Worm (Caenorhabditis elegans) whole organism, late embryonic: ENCODE results near the gene epc-1.
A peak's percentile ranks its signal among the peaks of the same experiment; 100 is the strongest.

Experiments
- C08G9.2 ChIP-seq: sonication (generic microtip); optimal IDR thresholded peaks from 2 replicates; lab custom pipeline; 2016; ENCODE audit warnings: mild to moderate bottlenecking, missing genetic modification characterization, moderate library complexity, missing compliant biosample characterization
- C38D4.7 ChIP-seq: fragments of 200-800 bp; sonication (Bioruptor generic); optimal IDR thresholded peaks from 2 replicates; lab custom pipeline; 2018; ENCODE audit warnings: mild to moderate bottlenecking, missing genetic modification characterization, moderate library complexity, missing compliant biosample characterization
- F13H6.1 ChIP-seq: sonication (generic microtip); optimal IDR thresholded peaks from 2 replicates; lab custom pipeline; 2016; ENCODE audit warnings: missing genetic modification characterization, missing compliant biosample characterization
- K02D7.2 ChIP-seq: sonication (generic microtip); optimal IDR thresholded peaks from 2 replicates; lab custom pipeline; 2017; ENCODE audit warnings: mild to moderate bottlenecking, missing genetic modification characterization, missing compliant biosample characterization
- K09A11.1 ChIP-seq: sonication (generic microtip); optimal IDR thresholded peaks from 2 replicates; lab custom pipeline; 2017; ENCODE audit warnings: antibody characterized with exemption, mild to moderate bottlenecking, missing genetic modification characterization, missing compliant biosample characterization; ENCODE audit not compliant: insufficient read depth
- T23F11.4 ChIP-seq: fragments of 200-800 bp; sonication (Bioruptor generic); optimal IDR thresholded peaks from 2 replicates; lab custom pipeline; 2018; ENCODE audit warnings: mild to moderate bottlenecking, missing genetic modification characterization, missing compliant biosample characterization
- Y22D7AL.16 ChIP-seq: sonication (generic microtip); optimal IDR thresholded peaks from 2 replicates; lab custom pipeline; 2016; ENCODE audit warnings: missing genetic modification characterization, missing compliant biosample characterization
- ama-1 ChIP-seq: fragments of 150-350 bp; optimal IDR thresholded peaks from 2 replicates; lab custom pipeline; 2014
- ceh-18 ChIP-seq: sonication (generic microtip); optimal IDR thresholded peaks from 2 replicates; lab custom pipeline; 2016; ENCODE audit warnings: missing genetic modification characterization, missing compliant biosample characterization
- ceh-19 ChIP-seq: fragments of 200-800 bp; sonication (Bioruptor generic); optimal IDR thresholded peaks from 2 replicates; lab custom pipeline; 2018; ENCODE audit warnings: mild to moderate bottlenecking, missing genetic modification characterization, missing compliant biosample characterization
- ceh-2 ChIP-seq: sonication (generic microtip); optimal IDR thresholded peaks from 2 replicates; lab custom pipeline; 2016; ENCODE audit warnings: missing genotype, missing genetic modification characterization, missing compliant biosample characterization
- ceh-22 ChIP-seq: sonication (generic microtip); optimal IDR thresholded peaks from 2 replicates; lab custom pipeline; 2017; ENCODE audit warnings: missing biosample characterization, missing genetic modification characterization
- ceh-30 ChIP-seq: fragments of 150-350 bp; optimal IDR thresholded peaks from 2 replicates; lab custom pipeline; 2014; ENCODE audit warnings: missing biosample characterization, missing genetic modification characterization
- ceh-45 ChIP-seq: fragments of 200-800 bp; sonication (Bioruptor generic); IDR thresholded peaks from 2 replicates; pipeline ENCODE4 v1.3.6; 2022; ENCODE audit warnings: missing genetic modification reagents, missing genetic modification characterization, missing compliant biosample characterization
- ceh-6 ChIP-seq: fragments of 200-800 bp; sonication (Bioruptor generic); optimal IDR thresholded peaks from 2 replicates; lab custom pipeline; 2018; ENCODE audit warnings: mild to moderate bottlenecking, missing genetic modification characterization, missing compliant biosample characterization
- che-1 ChIP-seq: sonication (generic microtip); optimal IDR thresholded peaks from 2 replicates; lab custom pipeline; 2016; ENCODE audit warnings: mild to moderate bottlenecking, missing genetic modification characterization, missing compliant biosample characterization
- dmd-4 ChIP-seq: sonication (generic microtip); optimal IDR thresholded peaks from 2 replicates; lab custom pipeline; 2016; ENCODE audit warnings: borderline replicate concordance, missing genetic modification characterization, missing compliant biosample characterization
- dve-1 ChIP-seq: sonication (generic microtip); optimal IDR thresholded peaks from 2 replicates; lab custom pipeline; 2017; ENCODE audit warnings: antibody characterized with exemption, mild to moderate bottlenecking, missing genetic modification characterization, missing compliant biosample characterization
- elt-4 ChIP-seq: sonication (generic microtip); optimal IDR thresholded peaks from 2 replicates; lab custom pipeline; 2016; ENCODE audit warnings: missing genetic modification characterization, missing compliant biosample characterization
- ets-4 ChIP-seq: sonication (generic microtip); optimal IDR thresholded peaks from 2 replicates; lab custom pipeline; 2016; ENCODE audit warnings: missing genetic modification characterization, missing compliant biosample characterization
- fkh-6 ChIP-seq: sonication (generic microtip); optimal IDR thresholded peaks from 2 replicates; lab custom pipeline; 2016; ENCODE audit warnings: missing genetic modification characterization, missing compliant biosample characterization
- gmeb-2 ChIP-seq: sonication (generic microtip); optimal IDR thresholded peaks from 2 replicates; lab custom pipeline; 2016; ENCODE audit warnings: missing genetic modification characterization, inconsistent platforms, missing compliant biosample characterization
- hlh-30 ChIP-seq: sonication (generic microtip); optimal IDR thresholded peaks from 2 replicates; lab custom pipeline; 2017; ENCODE audit warnings: antibody characterized with exemption, missing genetic modification characterization, missing compliant biosample characterization; ENCODE audit not compliant: insufficient read depth
- lin-11 ChIP-seq: fragments of 200-800 bp; sonication (Bioruptor generic); optimal IDR thresholded peaks from 2 replicates; lab custom pipeline; 2018; ENCODE audit warnings: mild to moderate bottlenecking, missing genetic modification characterization, missing compliant biosample characterization
- madf-2 ChIP-seq: sonication (generic microtip); optimal IDR thresholded peaks from 2 replicates; lab custom pipeline; 2017; ENCODE audit warnings: missing genetic modification characterization, missing compliant biosample characterization
- nfya-1 ChIP-seq: sonication (generic microtip); optimal IDR thresholded peaks from 2 replicates; lab custom pipeline; 2017; ENCODE audit warnings: missing genetic modification characterization, mild to moderate bottlenecking, missing compliant biosample characterization, antibody characterized with exemption, moderate library complexity
- nhr-11 ChIP-seq: fragments of 150-350 bp; optimal IDR thresholded peaks from 2 replicates; lab custom pipeline; 2014; ENCODE audit warnings: missing biosample characterization, missing genetic modification characterization
- nhr-232 ChIP-seq: sonication (generic microtip); optimal IDR thresholded peaks from 2 replicates; lab custom pipeline; 2016; ENCODE audit warnings: missing genetic modification characterization, missing compliant biosample characterization
- npax-4 ChIP-seq: sonication (generic microtip); optimal IDR thresholded peaks from 2 replicates; lab custom pipeline; 2016; ENCODE audit warnings: missing genetic modification characterization, missing compliant biosample characterization
- pag-3 ChIP-seq: sonication (generic microtip); optimal IDR thresholded peaks from 2 replicates; lab custom pipeline; 2016; ENCODE audit warnings: missing compliant biosample characterization, missing genetic modification characterization, borderline replicate concordance
- pqm-1 ChIP-seq: sonication (generic microtip); optimal IDR thresholded peaks from 2 replicates; lab custom pipeline; 2016; ENCODE audit warnings: missing genetic modification characterization, missing compliant biosample characterization
- pros-1 ChIP-seq: fragments of 150-350 bp; optimal IDR thresholded peaks from 2 replicates; lab custom pipeline; 2014; ENCODE audit warnings: missing biosample characterization, missing genetic modification reagents, missing genetic modification characterization
- rnt-1 ChIP-seq: sonication (generic microtip); optimal IDR thresholded peaks from 2 replicates; lab custom pipeline; 2016; ENCODE audit warnings: missing genetic modification characterization, missing compliant biosample characterization
- unc-3 ChIP-seq, 2 experiments: fragments of 200-800 bp in 1 of 2; sonication (Bioruptor generic) in 1 of 2; sonication (generic microtip) in 1 of 2; conservative IDR thresholded peaks in 1 of 2; optimal IDR thresholded peaks in 1 of 2; 2 replicates each; pipeline versions ENCODE4 v1.3.6 to Lab custom; 2016 to 2022; ENCODE audit warnings: missing compliant biosample characterization in 2 of 2, missing genetic modification characterization in 2 of 2, missing genetic modification reagents in 1 of 2
- unc-86 ChIP-seq: sonication (generic microtip); optimal IDR thresholded peaks from 2 replicates; lab custom pipeline; 2016; ENCODE audit warnings: missing genetic modification characterization, missing compliant biosample characterization
- ztf-16 ChIP-seq: sonication (generic microtip); optimal IDR thresholded peaks from 2 replicates; lab custom pipeline; 2017; ENCODE audit warnings: missing genetic modification characterization, missing compliant biosample characterization

epc-1 gene

DNA sequence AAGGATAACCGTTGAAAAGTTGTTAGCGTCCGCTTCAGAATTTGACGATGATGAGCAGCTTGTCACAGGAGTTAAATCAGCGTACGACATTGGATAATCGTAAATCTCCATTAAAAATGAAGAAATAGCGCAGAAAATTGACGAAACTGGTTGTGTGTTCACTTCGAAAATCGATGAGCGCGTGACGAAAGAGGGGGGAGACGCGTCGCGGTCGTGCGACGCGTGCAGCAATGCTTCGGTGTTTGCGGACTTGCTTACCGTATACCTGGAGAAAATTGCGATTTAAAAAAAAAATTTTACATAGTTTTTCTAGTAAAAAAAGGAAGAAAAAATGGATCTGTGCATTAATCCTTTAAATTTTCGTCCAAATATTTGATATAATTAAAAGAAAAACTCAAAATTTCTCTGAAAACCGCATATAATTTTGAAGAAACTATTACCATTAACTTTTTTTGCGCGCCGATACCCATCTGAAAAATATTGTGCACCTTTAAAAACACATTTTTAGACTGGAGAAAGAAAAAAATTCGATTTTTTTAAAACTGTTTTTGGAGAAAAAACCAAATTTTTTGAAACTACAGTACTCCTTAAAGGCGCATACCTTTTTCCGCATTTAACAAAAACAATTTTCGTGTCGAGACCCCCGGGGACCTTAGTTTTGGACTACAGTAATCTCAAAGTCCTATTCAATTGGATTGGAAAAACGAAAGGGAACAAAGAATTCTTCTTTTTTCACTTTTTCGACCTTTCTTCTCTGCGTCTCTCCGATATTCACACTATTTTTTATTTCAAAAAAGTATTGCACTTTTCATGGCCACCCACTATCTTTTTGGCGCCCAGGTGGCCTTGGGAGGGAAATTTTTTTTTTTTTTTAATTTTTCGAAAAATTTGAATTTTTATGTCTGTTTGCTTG, 9.7 kb downstream of the epc-1 start (continued):
- TF ChIP-seq elt-4 (tag; lab: Kevin White, UChicago) (no peak), ceh-19 (GFP tag; lab: Kevin White, UChicago) (no peak), ceh-6 (GFP tag; lab: Kevin White, UChicago) (no peak), ceh-45 (GFP tag; lab: Robert Waterston, UW) (no peak), F13H6.1 (tag; lab: Kevin White, UChicago) (no peak), npax-4 (tag; lab: Kevin White, UChicago) (no peak), ceh-22 (tag; lab: Kevin White, UChicago) (no peak), nhr-232 (tag; lab: Kevin White, UChicago) (no peak), ceh-30 (tag; lab: Kevin White, UChicago) (peak; percentile 85), unc-86 (tag; lab: Kevin White, UChicago) (peak; percentile 58), C38D4.7 (peak; percentile 47), rnt-1 (no peak), ama-1 (lab: Kevin White, UChicago) (peak; percentile 92), ceh-18 (tag; lab: Kevin White, UChicago) (peak; percentile 37), che-1 (tag; lab: Kevin White, UChicago) (peak; percentile 16), T23F11.4 (GFP tag; lab: Kevin White, UChicago) (peak; percentile 59), pros-1 (no peak), K09A11.1 (no peak), hlh-30 (tag; lab: Kevin White, UChicago) (peak; percentile 97), K02D7.2 (peak; percentile 47), nhr-11 (tag; lab: Kevin White, UChicago) (no peak), pag-3 (tag; lab: Kevin White, UChicago) (no peak), ztf-16 (tag; lab: Kevin White, UChicago) (no peak), unc-3 (GFP tag; conservative IDR thresholded peaks at IDR 0.05; lab: Robert Waterston, UW) (0 out of 2 replicates have a peak, but pooled peaks have one; percentile 13), unc-3 (tag; optimal IDR thresholded peaks at IDR 0.05; lab: Kevin White, UChicago) (no peak), ceh-2 (tag; lab: Kevin White, UChicago) (no peak), dmd-4 (tag; lab: Kevin White, UChicago) (no peak), gmeb-2 (tag; lab: Kevin White, UChicago) (peak; percentile 16)
- TF ChIP-seq, all 69 proteins: peak for 21

DNA sequence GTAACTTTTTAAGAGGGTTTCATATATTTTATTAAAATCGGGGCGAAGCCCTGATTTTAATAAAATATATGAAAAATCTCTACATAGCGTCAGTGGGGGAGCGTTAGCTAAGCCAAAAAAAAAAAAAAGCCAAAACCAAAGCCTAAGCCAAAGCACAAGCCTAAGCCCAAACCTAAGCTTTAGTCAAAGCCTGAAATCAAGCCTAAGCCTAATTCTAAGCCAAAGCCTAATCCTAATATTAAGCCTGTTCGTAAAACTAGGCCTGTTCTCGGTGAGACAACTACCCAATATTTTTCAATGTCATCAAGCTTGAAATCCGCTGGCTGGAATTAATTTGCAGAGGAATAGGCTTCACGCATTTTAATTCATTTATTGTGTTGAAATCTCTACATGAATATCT, 12.7 kb downstream of the epc-1 start:
- TF ChIP-seq dve-1 (tag; lab: Kevin White, UChicago) = peak; percentile 53
- TF ChIP-seq Y22D7AL.16 (tag; lab: Kevin White, UChicago) = no peak
- TF ChIP-seq ama-1 (lab: Kevin White, UChicago) = peak; percentile 53
- no peak for TF ChIP-seq madf-2

DNA sequence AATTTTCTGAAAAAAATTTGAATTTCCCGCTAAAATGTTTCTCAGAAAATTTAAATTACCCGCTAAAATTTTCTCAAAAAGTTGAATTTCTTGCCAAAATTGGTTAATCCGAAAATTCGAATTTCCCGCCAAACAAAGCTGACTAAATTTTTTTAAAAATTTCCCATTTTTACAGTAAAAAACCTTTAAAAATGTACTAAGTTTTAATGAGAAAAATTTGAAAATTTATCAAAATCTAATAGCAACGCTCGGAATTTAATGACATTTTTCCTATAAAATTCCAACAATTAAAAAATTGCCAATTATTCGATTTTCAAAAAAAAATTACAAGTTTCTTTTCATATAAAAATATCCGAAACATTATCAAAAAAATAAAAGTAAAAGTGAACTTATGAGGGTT, 16.5 kb downstream of the epc-1 start:
- TF ChIP-seq C08G9.2 (tag; lab: Kevin White, UChicago) = no peak
- TF ChIP-seq ceh-22 (tag; lab: Kevin White, UChicago) = no peak
- TF ChIP-seq ceh-6 (GFP tag; lab: Kevin White, UChicago) = no peak
- no peak for TF ChIP-seq pqm-1 (tag; lab: Kevin White, UChicago)
- TF ChIP-seq ceh-19 (GFP tag; lab: Kevin White, UChicago) = no peak
- TF ChIP-seq dve-1 (tag; lab: Kevin White, UChicago) = no peak
- no peak for TF ChIP-seq fkh-6 (tag; lab: Kevin White, UChicago)
- TF ChIP-seq rnt-1 = no peak
- TF ChIP-seq lin-11 (tag; lab: Kevin White, UChicago) = no peak
- TF ChIP-seq, all 69 proteins: peak for 0

DNA sequence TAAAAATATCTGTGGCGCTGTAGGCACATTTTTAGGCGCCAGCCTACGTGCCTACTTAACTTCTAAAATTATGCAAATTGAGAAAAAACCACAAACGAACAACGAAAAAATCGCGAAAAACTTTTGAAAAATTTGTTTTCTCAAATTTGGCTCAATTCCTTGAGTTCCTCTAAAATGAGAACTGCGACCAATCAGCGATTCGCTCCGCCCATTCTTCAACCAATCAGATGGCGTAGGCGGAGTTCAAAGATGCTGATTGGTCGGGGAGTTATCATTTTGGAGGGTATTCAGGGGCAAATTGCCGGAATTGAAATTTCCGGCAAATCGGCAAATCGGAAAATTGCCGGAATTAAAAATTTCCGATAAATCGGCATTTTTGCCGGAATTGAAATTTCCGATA, 22.5 kb downstream of the epc-1 start:
- TF ChIP-seq nfya-1 (tag; lab: Kevin White, UChicago) (peak; percentile 86), ets-4 (no peak)
